Fruit fly (Drosophila melanogaster) whole organism, pupa: ENCODE results near the gene Hr96.

Source experiments
- CG10348 ChIP-seq: fragments of 200-800 bp; sonication (Bioruptor generic); IDR thresholded peaks from 2 replicates; pipeline ENCODE4 v1.3.6; 2022; ENCODE audit warnings: missing biosample characterization, missing genetic modification characterization
- CG12605 ChIP-seq: fragments of 200-800 bp; sonication (Bioruptor generic); IDR thresholded peaks from 2 replicates; pipeline ENCODE4 v1.3.6; 2022; ENCODE audit warnings: missing biosample characterization, missing genetic modification characterization
- CG13204 ChIP-seq: fragments of 200-800 bp; sonication (Bioruptor generic); optimal IDR thresholded peaks from 2 replicates; lab custom pipeline; 2018; ENCODE audit warnings: missing biosample characterization, mild to moderate bottlenecking, missing genetic modification characterization, moderate library complexity
- CG14655 ChIP-seq: fragments of 200-800 bp; sonication (Bioruptor generic); optimal IDR thresholded peaks from 3 replicates; lab custom pipeline; 2017; ENCODE audit warnings: mild to moderate bottlenecking, missing biosample characterization, missing genetic modification reagents, missing genetic modification characterization
- CG15710 ChIP-seq: fragments of 200-800 bp; sonication (Bioruptor generic); optimal IDR thresholded peaks from 2 replicates; lab custom pipeline; 2018; ENCODE audit warnings: missing biosample characterization, mild to moderate bottlenecking, missing genetic modification characterization, moderate library complexity
- CG17806 ChIP-seq: fragments of 200-800 bp; sonication (Bioruptor generic); optimal IDR thresholded peaks from 2 replicates; lab custom pipeline; 2018; ENCODE audit warnings: missing biosample characterization, mild to moderate bottlenecking, missing genetic modification characterization, moderate library complexity
- CG32121 ChIP-seq: fragments of 200-800 bp; sonication (Bioruptor generic); IDR thresholded peaks from 2 replicates; pipeline ENCODE4 v1.3.6; 2022; ENCODE audit warnings: missing biosample characterization, missing genetic modification characterization
- CG34367 ChIP-seq: fragments of 200-800 bp; sonication (Bioruptor generic); optimal IDR thresholded peaks from 2 replicates; lab custom pipeline; 2018; ENCODE audit warnings: missing biosample characterization, mild to moderate bottlenecking, missing genetic modification characterization
- CG4496 ChIP-seq: fragments of 200-800 bp; sonication (Bioruptor generic); IDR thresholded peaks from 3 replicates; pipeline ENCODE4 v1.3.6; 2022; ENCODE audit warnings: missing biosample characterization, missing genetic modification characterization
- CG8159 ChIP-seq: fragments of 200-800 bp; sonication (Bioruptor generic); optimal IDR thresholded peaks from 3 replicates; lab custom pipeline; 2018; ENCODE audit warnings: missing biosample characterization, mild to moderate bottlenecking, missing genetic modification characterization, moderate library complexity
- CG8301 ChIP-seq: fragments of 200-800 bp; sonication (Bioruptor generic); optimal IDR thresholded peaks from 2 replicates; lab custom pipeline; 2018; ENCODE audit warnings: missing biosample characterization, mild to moderate bottlenecking, missing genetic modification characterization
- CG9948 ChIP-seq: fragments of 200-800 bp; sonication (Bioruptor generic); optimal IDR thresholded peaks from 2 replicates; lab custom pipeline; 2018; ENCODE audit warnings: missing biosample characterization, mild to moderate bottlenecking, missing genetic modification characterization, moderate library complexity
- D1 ChIP-seq: fragments of 200-800 bp; sonication (Bioruptor generic); optimal IDR thresholded peaks from 2 replicates; lab custom pipeline; 2018; ENCODE audit warnings: missing biosample characterization, mild to moderate bottlenecking, missing genetic modification characterization, moderate library complexity
- EcR ChIP-seq: fragments of 200-800 bp; sonication (Bioruptor generic); optimal IDR thresholded peaks from 3 replicates; lab custom pipeline; 2019; ENCODE audit warnings: missing biosample characterization, missing genetic modification characterization, mild to moderate bottlenecking, moderate library complexity, missing genetic modification reagents
- Ets98B ChIP-seq: fragments of 200-800 bp; sonication (Bioruptor generic); IDR thresholded peaks from 2 replicates; pipeline ENCODE4 v1.3.6; 2022; ENCODE audit warnings: missing biosample characterization, missing genetic modification characterization
- Pif1A ChIP-seq: fragments of 200-800 bp; sonication (Bioruptor generic); optimal IDR thresholded peaks from 3 replicates; lab custom pipeline; 2016; ENCODE audit warnings: missing biosample characterization, missing genetic modification characterization
- Pif1B ChIP-seq: fragments of 200-800 bp; sonication (Bioruptor generic); optimal IDR thresholded peaks from 3 replicates; lab custom pipeline; 2016; ENCODE audit warnings: missing biosample characterization, missing genetic modification characterization
- Snoo ChIP-seq: fragments of 200-800 bp; sonication (Bioruptor generic); optimal IDR thresholded peaks from 3 replicates; lab custom pipeline; 2017; ENCODE audit warnings: missing biosample characterization, mild to moderate bottlenecking, missing genetic modification characterization, inconsistent platforms
- fd96Ca ChIP-seq: fragments of 200-800 bp; sonication (Bioruptor generic); IDR thresholded peaks from 3 replicates; pipeline ENCODE4 v1.3.6; 2022; ENCODE audit warnings: missing biosample characterization, missing genetic modification characterization
- gl ChIP-seq: fragments of 200-800 bp; sonication (Bioruptor generic); optimal IDR thresholded peaks from 2 replicates; lab custom pipeline; 2018; ENCODE audit warnings: missing biosample characterization, mild to moderate bottlenecking, missing genetic modification characterization
- rn ChIP-seq: fragments of 200-800 bp; sonication (Bioruptor generic); IDR thresholded peaks from 2 replicates; pipeline ENCODE4 v1.3.6; 2022; ENCODE audit warnings: missing biosample characterization, missing genetic modification characterization

Gene Hr96

dm6 chr3R:25024895-25025557, at the start of gene Hr96, which contains the start of gene EMC6:
Gene Hr96, plus strand, starts transcription at chr3R:25025235.
Gene EMC6, minus strand, starts transcription at chr3R:25025017.
- TF ChIP-seq fd96Ca (GFP tag; lab: Robert Waterston, UW): peak; percentile 93
- TF ChIP-seq EcR (GFP tag; lab: Kevin White, UChicago): peak; percentile 18
- peak; percentile 76 for TF ChIP-seq gl
- peak; percentile 88 for TF ChIP-seq CG8159 (tag; lab: Kevin White, UChicago)
- peak; percentile 84 for TF ChIP-seq CG34367
- peak; percentile 94 for TF ChIP-seq Ets98B (GFP tag; lab: Robert Waterston, UW)
- TF ChIP-seq CG15710 (tag; lab: Kevin White, UChicago): peak; percentile 87
- TF ChIP-seq CG13204 (GFP tag; lab: Kevin White, UChicago): no peak
- peak; percentile 86 for TF ChIP-seq CG8301
- no peak for TF ChIP-seq CG14655 (GFP tag; lab: Kevin White, UChicago)
- no peak for TF ChIP-seq Pif1A (GFP tag; lab: Kevin White, UChicago)
- peak; percentile 84 for TF ChIP-seq CG9948 (tag; lab: Kevin White, UChicago)
- TF ChIP-seq CG4496: peak; percentile 96
- TF ChIP-seq rn (GFP tag; lab: Robert Waterston, UW): peak; percentile 85
- TF ChIP-seq D1 (tag; lab: Kevin White, UChicago): no peak
- peak; percentile 89 for TF ChIP-seq Pif1B (GFP tag; lab: Kevin White, UChicago)
- TF ChIP-seq CG10348 (GFP tag; lab: Robert Waterston, UW): 0 out of 2 replicates have a peak, but pooled peaks have one; percentile 28
- TF ChIP-seq CG12605 (GFP tag; lab: Robert Waterston, UW): peak; percentile 69; the same call in 1 of the 2 replicates
- peak; percentile 86 for TF ChIP-seq CG17806 (tag; lab: Kevin White, UChicago)
- TF ChIP-seq CG32121: peak; percentile 91
- peak; percentile 91 for TF ChIP-seq Snoo (tag; lab: Kevin White, UChicago)
- TF ChIP-seq, all 21 proteins: peak for 17

dm6 chr3R:24976144-24976543, 48.9 kb upstream of the Hr96 start:
- TF ChIP-seq CG9948 (tag; lab: Kevin White, UChicago): no peak
- TF ChIP-seq CG8301: peak; percentile 13
- no peak for TF ChIP-seq CG15710 (tag; lab: Kevin White, UChicago)
- peak; percentile 3 for TF ChIP-seq CG8159 (tag; lab: Kevin White, UChicago)
- TF ChIP-seq fd96Ca (GFP tag; lab: Robert Waterston, UW): no peak
- TF ChIP-seq CG32121: no peak
- peak; percentile 45 for TF ChIP-seq CG14655 (GFP tag; lab: Kevin White, UChicago)

dm6 chr3R:24983537-24984501, 41.2 kb upstream of the Hr96 start, which contains the start of gene tnc:
Gene tnc, plus strand, starts transcription at chr3R:24984384.
- TF ChIP-seq CG8159 (tag; lab: Kevin White, UChicago) (peak; percentile 88), CG15710 (tag; lab: Kevin White, UChicago) (peak; percentile 85), D1 (tag; lab: Kevin White, UChicago) (peak; percentile 51), CG34367 (peak; percentile 70), rn (GFP tag; lab: Robert Waterston, UW) (no peak), Pif1A (GFP tag; lab: Kevin White, UChicago) (peak; percentile 53), CG13204 (GFP tag; lab: Kevin White, UChicago) (peak; percentile 33), Ets98B (GFP tag; lab: Robert Waterston, UW) (peak; percentile 48), CG9948 (tag; lab: Kevin White, UChicago) (peak; percentile 84), CG32121 (0 out of 2 replicates have a peak, but pooled peaks have one; percentile 38), CG14655 (GFP tag; lab: Kevin White, UChicago) (peak; percentile 86), CG10348 (GFP tag; lab: Robert Waterston, UW) (no peak), CG8301 (peak; percentile 82), fd96Ca (GFP tag; lab: Robert Waterston, UW) (no peak), CG12605 (GFP tag; lab: Robert Waterston, UW) (peak; percentile 61), CG17806 (tag; lab: Kevin White, UChicago) (peak; percentile 80), Pif1B (GFP tag; lab: Kevin White, UChicago) (peak; percentile 60), Snoo (tag; lab: Kevin White, UChicago) (peak; percentile 86), CG4496 (peak; percentile 61; the same call in 2 of the 3 replicates), EcR (GFP tag; lab: Kevin White, UChicago) (no peak), gl (peak; percentile 47)

- TF ChIP-seq CG13204 (GFP tag; lab: Kevin White, UChicago) (peak; percentile 29), CG8301 (no peak), CG4496 (0 out of 3 replicates have a peak, but pooled peaks have one; percentile 24), gl (no peak)
Measured at dm6 chr3R:24985029-24985685, 39.9 kb upstream of the Hr96 start.

- TF ChIP-seq CG17806 (tag; lab: Kevin White, UChicago) (peak; percentile 39), CG9948 (tag; lab: Kevin White, UChicago) (no peak), CG13204 (GFP tag; lab: Kevin White, UChicago) (no peak), CG34367 (no peak), fd96Ca (GFP tag; lab: Robert Waterston, UW) (peak; percentile 94), gl (no peak), CG10348 (GFP tag; lab: Robert Waterston, UW) (peak; percentile 63), CG8301 (peak; percentile 88), CG32121 (peak; percentile 93), Ets98B (GFP tag; lab: Robert Waterston, UW) (peak; percentile 94), Snoo (tag; lab: Kevin White, UChicago) (peak; percentile 46), EcR (GFP tag; lab: Kevin White, UChicago) (no peak), Pif1B (GFP tag; lab: Kevin White, UChicago) (peak; percentile 65), CG15710 (tag; lab: Kevin White, UChicago) (peak; percentile 1), CG12605 (GFP tag; lab: Robert Waterston, UW) (0 out of 2 replicates have a peak, but pooled peaks have one; percentile 19), CG4496 (peak; percentile 91), rn (GFP tag; lab: Robert Waterston, UW) (peak; percentile 75), Pif1A (GFP tag; lab: Kevin White, UChicago) (peak; percentile 46), D1 (tag; lab: Kevin White, UChicago) (no peak), CG8159 (tag; lab: Kevin White, UChicago) (peak; percentile 25), CG14655 (GFP tag; lab: Kevin White, UChicago) (peak; percentile 79)
- TF ChIP-seq, all 21 proteins: peak for 15
Measured at dm6 chr3R:24996502-24996901, 28.5 kb upstream of the Hr96 start.
